Worm (Caenorhabditis elegans) whole organism, young adult: ENCODE data around the gene str-124.
A peak's percentile ranks its signal among the peaks of the same experiment; 100 is the strongest.

Experiments
- B0019.2 ChIP-seq: fragments of 200-800 bp; sonication (Bioruptor generic); conservative IDR thresholded peaks from 2 replicates; pipeline ENCODE4 v1.3.6; 2022; ENCODE audit warnings: missing genetic modification reagents, missing genetic modification characterization, missing compliant biosample characterization
- B0336.3 ChIP-seq: fragments of 200-800 bp; sonication (Bioruptor generic); IDR thresholded peaks from 2 replicates; pipeline ENCODE4 v1.3.6; 2022; ENCODE audit warnings: missing genetic modification characterization, missing compliant biosample characterization
- F52B5.7 ChIP-seq: sonication (generic microtip); optimal IDR thresholded peaks from 2 replicates; lab custom pipeline; 2016; ENCODE audit warnings: mild to moderate bottlenecking, missing genetic modification characterization, missing compliant biosample characterization
- F57C9.4 ChIP-seq: sonication (generic microtip); optimal IDR thresholded peaks from 2 replicates; lab custom pipeline; 2017; ENCODE audit warnings: mild to moderate bottlenecking, missing genetic modification characterization, missing compliant biosample characterization
- K11D2.4 ChIP-seq: fragments of 200-800 bp; sonication (Bioruptor generic); IDR thresholded peaks from 2 replicates; pipeline ENCODE4 v1.3.6; 2022; ENCODE audit warnings: missing genetic modification reagents, missing genetic modification characterization, missing compliant biosample characterization
- Y79H2A.3 ChIP-seq: fragments of 200-800 bp; sonication (Bioruptor generic); conservative IDR thresholded peaks from 2 replicates; pipeline ENCODE4 v1.3.6; 2022; ENCODE audit warnings: missing genetic modification reagents, missing genetic modification characterization, missing compliant biosample characterization
- Y95B8A.8 ChIP-seq: fragments of 200-800 bp; sonication (Bioruptor generic); IDR thresholded peaks from 2 replicates; pipeline ENCODE4 v1.3.6; 2022; ENCODE audit warnings: missing genetic modification reagents, missing genetic modification characterization, missing compliant biosample characterization
- aptf-2 ChIP-seq: fragments of 200-800 bp; sonication (Bioruptor generic); conservative IDR thresholded peaks from 2 replicates; pipeline ENCODE4 v1.3.6; 2022; ENCODE audit warnings: missing genetic modification reagents, missing genetic modification characterization, missing compliant biosample characterization
- aptf-3 ChIP-seq: fragments of 200-800 bp; sonication (Bioruptor generic); IDR thresholded peaks from 2 replicates; pipeline ENCODE4 v1.3.6; 2022; ENCODE audit warnings: missing genetic modification characterization, missing compliant biosample characterization
- atf-7 ChIP-seq: sonication (generic microtip); optimal IDR thresholded peaks from 2 replicates; lab custom pipeline; 2017; ENCODE audit warnings: mild to moderate bottlenecking, missing genetic modification characterization, missing compliant biosample characterization
- attf-5 ChIP-seq: fragments of 200-800 bp; sonication (Bioruptor generic); optimal IDR thresholded peaks from 2 replicates; lab custom pipeline; 2018; ENCODE audit warnings: mild to moderate bottlenecking, missing genetic modification characterization, missing compliant biosample characterization
- bed-2 ChIP-seq: fragments of 200-800 bp; sonication (Bioruptor generic); IDR thresholded peaks from 2 replicates; pipeline ENCODE4 v1.3.6; 2022; ENCODE audit warnings: missing genetic modification reagents, missing genetic modification characterization, missing compliant biosample characterization
- cebp-1 ChIP-seq, 2 experiments: fragments of 200-800 bp in 1 of 2; sonication (Bioruptor generic) in 1 of 2; sonication (generic microtip) in 1 of 2; IDR thresholded peaks in 1 of 2; optimal IDR thresholded peaks in 1 of 2; 2 replicates each; pipeline versions ENCODE4 v1.3.6 to Lab custom; 2017 to 2022; ENCODE audit warnings: missing compliant biosample characterization in 2 of 2, missing genetic modification characterization in 2 of 2, mild to moderate bottlenecking in 1 of 2, missing genetic modification reagents in 1 of 2, moderate library complexity in 1 of 2
- dox-1 ChIP-seq: fragments of 200-800 bp; sonication (Bioruptor generic); IDR thresholded peaks from 2 replicates; pipeline ENCODE4 v1.3.6; 2022; ENCODE audit warnings: missing genetic modification reagents, missing genetic modification characterization, missing compliant biosample characterization
- egl-18 ChIP-seq: fragments of 200-800 bp; sonication (Bioruptor generic); IDR thresholded peaks from 2 replicates; pipeline ENCODE4 v1.3.6; 2022; ENCODE audit warnings: missing genetic modification reagents, missing genetic modification characterization, missing compliant biosample characterization
- egrh-3 ChIP-seq: fragments of 200-800 bp; sonication (Bioruptor generic); IDR thresholded peaks from 2 replicates; pipeline ENCODE4 v1.3.6; 2022; ENCODE audit warnings: missing genetic modification reagents, missing genetic modification characterization, missing compliant biosample characterization
- ekl-4 ChIP-seq: fragments of 200-800 bp; sonication (Bioruptor generic); IDR thresholded peaks from 2 replicates; pipeline ENCODE4 v1.3.6; 2022; ENCODE audit warnings: missing genetic modification reagents, missing genetic modification characterization, missing compliant biosample characterization
- fkh-3 ChIP-seq: sonication (generic microtip); optimal IDR thresholded peaks from 2 replicates; lab custom pipeline; 2016; ENCODE audit warnings: mild to moderate bottlenecking, missing genetic modification characterization, missing compliant biosample characterization
- lin-35 ChIP-seq, 3 experiments: fragments of 150-350 bp in 2 of 3; sonication (generic microtip) in 1 of 3; optimal IDR thresholded peaks; 2 replicates each; lab custom pipeline; 2014 to 2018; ENCODE audit warnings: missing biosample characterization in 3 of 3, missing genetic modification characterization in 3 of 3, missing genetic modification reagents in 3 of 3
- madf-3 ChIP-seq: fragments of 200-800 bp; sonication (Bioruptor generic); IDR thresholded peaks from 2 replicates; pipeline ENCODE4 v1.3.6; 2022; ENCODE audit warnings: missing genetic modification reagents, missing genetic modification characterization, missing compliant biosample characterization
- madf-6 ChIP-seq: fragments of 200-800 bp; sonication (Bioruptor generic); IDR thresholded peaks from 2 replicates; pipeline ENCODE4 v1.3.6; 2022; ENCODE audit warnings: missing genetic modification reagents, missing genetic modification characterization, missing compliant biosample characterization
- mel-28 ChIP-seq: sonication (generic microtip); optimal IDR thresholded peaks from 2 replicates; lab custom pipeline; 2016; ENCODE audit warnings: borderline replicate concordance, mild to moderate bottlenecking, missing genetic modification characterization, missing compliant biosample characterization
- nhr-27 ChIP-seq: fragments of 200-800 bp; sonication (Bioruptor generic); optimal IDR thresholded peaks from 2 replicates; lab custom pipeline; 2018; ENCODE audit warnings: mild to moderate bottlenecking, missing genetic modification characterization, moderate library complexity, missing compliant biosample characterization
- nhr-80 ChIP-seq: sonication (generic microtip); optimal IDR thresholded peaks from 2 replicates; lab custom pipeline; 2016; ENCODE audit warnings: missing genetic modification characterization, missing compliant biosample characterization
- rcor-1 ChIP-seq: fragments of 200-800 bp; sonication (Bioruptor generic); IDR thresholded peaks from 2 replicates; pipeline ENCODE4 v1.3.6; 2022; ENCODE audit warnings: missing genetic modification reagents, missing genetic modification characterization, missing compliant biosample characterization
- repo-1 ChIP-seq: sonication (generic microtip); optimal IDR thresholded peaks from 2 replicates; lab custom pipeline; 2017; ENCODE audit warnings: mild to moderate bottlenecking, missing genetic modification characterization, missing compliant biosample characterization
- sdz-38 ChIP-seq: sonication (generic microtip); optimal IDR thresholded peaks from 2 replicates; lab custom pipeline; 2016; ENCODE audit warnings: missing genotype, missing genetic modification characterization, missing compliant biosample characterization
- sptf-2 ChIP-seq: fragments of 200-800 bp; sonication (Bioruptor generic); optimal IDR thresholded peaks from 2 replicates; lab custom pipeline; 2018; ENCODE audit warnings: mild to moderate bottlenecking, missing genetic modification characterization, missing compliant biosample characterization
- tbp1 ChIP-seq: fragments of 200-800 bp; sonication (Bioruptor generic); optimal IDR thresholded peaks from 2 replicates; lab custom pipeline; 2018; ENCODE audit warnings: mild to moderate bottlenecking, missing genetic modification characterization, missing compliant biosample characterization
- zfh-2 ChIP-seq: fragments of 200-800 bp; sonication (Bioruptor generic); conservative IDR thresholded peaks from 2 replicates; pipeline ENCODE4 v1.3.6; 2022; ENCODE audit warnings: missing genetic modification reagents, missing genetic modification characterization, missing compliant biosample characterization

The str-124 gene

DNA sequence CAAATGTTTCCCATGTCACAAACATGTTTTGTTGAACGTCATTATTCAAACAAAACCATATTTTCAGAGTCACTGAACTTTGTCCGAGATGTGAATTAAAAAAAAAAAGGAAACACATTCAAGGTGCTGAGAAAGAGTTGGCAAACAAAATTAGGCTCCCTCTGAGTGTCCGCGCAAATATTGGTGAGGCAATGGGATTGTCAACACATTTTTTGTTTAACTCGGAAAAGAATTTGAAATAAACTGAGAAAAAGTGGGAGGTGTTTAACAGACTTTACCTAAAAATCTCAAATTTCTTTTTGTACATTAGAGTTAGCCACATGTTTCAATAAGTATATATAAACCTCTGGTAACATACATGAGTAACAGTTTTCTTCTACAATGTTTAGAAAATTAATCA is 6.1 kb downstream of the str-124 start, which contains the start of gene abf-6:
TSS of gene abf-6 (plus strand) at position 323 of the 400 bp plus-strand sequence.
- TF ChIP-seq mel-28 (tag; lab: Kevin White, UChicago) (no peak), B0019.2 (GFP tag; lab: Robert Waterston, UW) (no peak), aptf-2 (no peak), bed-2 (no peak)

- TF ChIP-seq egrh-3 (no peak), nhr-27 (tag; lab: Kevin White, UChicago) (no peak), F57C9.4 (tag; lab: Kevin White, UChicago) (no peak), F52B5.7 (tag; lab: Kevin White, UChicago) (no peak), zfh-2 (GFP tag; lab: Robert Waterston, UW) (no peak), repo-1 (tag; lab: Kevin White, UChicago) (no peak), sptf-2 (no peak), atf-7 (tag; lab: Kevin White, UChicago) (no peak), K11D2.4 (GFP tag; lab: Robert Waterston, UW) (no peak), lin-35 (GFP tag; optimal IDR thresholded peaks at IDR 0.05; lab: Kevin White, UChicago) (no peak), fkh-3 (tag; lab: Kevin White, UChicago) (no peak), sdz-38 (tag; lab: Kevin White, UChicago) (no peak), egl-18 (GFP tag; lab: Robert Waterston, UW) (no peak), dox-1 (no peak), madf-6 (no peak), attf-5 (GFP tag; lab: Kevin White, UChicago) (no peak), Y95B8A.8 (no peak), tbp1 (no peak)
Observed at ce11 chrX:12799831-12800230, 12.1 kb downstream of the str-124 start.

DNA sequence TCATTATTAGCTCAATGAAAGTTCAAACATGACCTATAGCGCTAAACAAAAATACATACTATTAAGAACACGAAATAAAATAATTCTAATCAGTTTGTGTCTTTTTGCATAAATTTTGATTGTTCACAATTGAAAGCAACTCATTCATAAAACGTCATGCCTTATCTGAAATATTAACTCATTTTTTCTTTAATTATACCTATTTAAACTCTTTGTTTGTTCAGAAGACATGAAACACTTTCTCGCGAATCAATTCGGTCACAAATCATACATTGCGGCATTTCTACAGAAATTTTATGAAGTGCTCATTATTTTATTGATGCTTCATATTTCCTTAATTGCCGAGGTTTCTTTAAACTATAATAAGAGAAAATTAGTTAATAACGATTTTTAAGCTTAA is 19.2 kb downstream of the str-124 start:
- TF ChIP-seq nhr-80 (tag; lab: Kevin White, UChicago) (peak; percentile 64), rcor-1 (GFP tag; lab: Robert Waterston, UW) (no peak)

DNA sequence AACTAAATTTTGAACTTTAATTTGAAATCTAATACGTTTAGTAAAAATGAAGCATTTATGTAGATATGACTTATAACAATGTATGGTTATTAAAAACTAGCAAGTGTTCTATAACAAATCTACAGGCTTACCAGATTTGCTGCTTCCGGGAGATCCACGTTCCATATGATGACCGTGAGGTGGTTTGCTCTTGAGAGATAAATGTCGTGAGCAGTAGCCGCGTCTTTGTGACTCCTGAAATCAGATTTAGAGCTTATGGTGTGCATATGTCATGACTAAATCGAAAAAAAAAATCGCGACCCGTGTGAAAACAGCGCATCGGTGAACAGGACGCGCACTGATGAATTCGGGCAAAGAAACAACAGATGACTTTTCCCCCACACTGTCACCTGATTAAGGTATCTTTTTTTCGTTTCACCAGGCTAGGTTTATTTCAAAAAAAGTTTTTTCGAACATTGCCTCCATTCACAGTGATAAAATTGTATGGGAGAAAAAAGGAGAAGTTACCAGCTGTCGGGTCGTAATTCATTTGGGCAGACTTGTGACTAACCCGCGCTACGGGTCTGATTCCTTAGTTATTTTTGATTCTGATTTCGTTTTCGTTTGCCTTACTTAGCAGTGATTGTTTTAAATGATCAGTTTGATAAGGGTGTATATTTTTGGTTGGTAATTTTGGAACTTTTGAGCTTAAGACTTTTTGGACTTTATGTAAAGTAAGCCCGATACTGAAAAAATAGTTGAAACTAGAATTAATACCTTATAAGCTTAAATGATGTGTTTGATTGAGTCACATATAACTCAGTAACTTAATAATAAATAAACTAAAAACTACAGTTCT is 20.6 kb downstream of the str-124 start, which contains the start of gene nhr-27:
TSS of gene nhr-27 (minus strand) at position 234 of the 838 bp plus-strand sequence.
- TF ChIP-seq cebp-1 (GFP tag; IDR thresholded peaks at IDR 0.05; lab: Robert Waterston, UW) (no peak), cebp-1 (tag; optimal IDR thresholded peaks at IDR 0.05; lab: Kevin White, UChicago) (peak; percentile 12), ekl-4 (GFP tag; lab: Robert Waterston, UW) (no peak)

DNA sequence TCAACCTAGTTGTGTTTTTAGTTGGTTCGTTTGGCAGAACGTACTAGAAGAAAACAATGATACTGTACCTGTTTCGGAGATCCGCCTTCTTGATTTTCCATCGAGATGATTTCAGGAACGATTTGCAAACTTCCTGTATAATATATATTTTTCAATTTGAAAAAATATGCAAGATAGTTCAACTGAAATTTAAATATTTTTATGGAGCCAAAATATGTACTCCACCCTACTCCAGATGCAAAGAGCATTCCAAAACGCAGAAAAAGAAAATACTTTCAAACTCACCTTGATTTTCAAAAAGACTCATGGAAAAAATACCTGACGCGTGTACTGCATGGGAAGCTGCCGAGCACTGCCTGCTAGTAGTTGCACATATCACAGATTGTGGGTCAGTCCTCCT is 25.8 kb downstream of the str-124 start, which contains the start of gene gei-3:
TSS of gene gei-3 (minus strand) at position 101 of the 400 bp plus-strand sequence.
- TF ChIP-seq Y79H2A.3 (GFP tag; lab: Robert Waterston, UW) (no peak), madf-3 (no peak), B0336.3 (GFP tag; lab: Robert Waterston, UW) (no peak)

ce11 chrX:12815367-12815766 is 27.6 kb downstream of the str-124 start:
- TF ChIP-seq aptf-3 (GFP tag; lab: Robert Waterston, UW), result no peak
